Fruit fly (Drosophila melanogaster): Measurements from ENCODE around the gene CG15317.

CG15317 gene

dm6 chrX:9553545-9554320 is 2.6 kb downstream of the CG15317 start (continued):
- peak; percentile 38 for TF ChIP-seq Atf3 (GFP tag; optimal IDR thresholded peaks at IDR 0.05)
- TF ChIP-seq CG7357 (GFP tag; IDR thresholded peaks at IDR 0.05), result peak; percentile 73
- no peak for TF ChIP-seq CG7745 (tag; optimal IDR thresholded peaks at IDR 0.05)
- peak; percentile 77 for TF ChIP-seq CG32772 (GFP tag; IDR thresholded peaks at IDR 0.05)

dm6 chrX:9551179-9551578 is 5.2 kb downstream of the CG15317 start:
- TF ChIP-seq eve (GFP tag; optimal IDR thresholded peaks at IDR 0.05), result peak in 1 of 2 experiments; percentile 56
- no peak for TF ChIP-seq CG8944 (GFP tag; optimal IDR thresholded peaks at IDR 0.05)
- TF ChIP-seq crol (GFP tag; IDR thresholded peaks at IDR 0.05), result peak; percentile 59
- no peak for TF ChIP-seq CG4404 (GFP tag; IDR thresholded peaks at IDR 0.05)

DNA sequence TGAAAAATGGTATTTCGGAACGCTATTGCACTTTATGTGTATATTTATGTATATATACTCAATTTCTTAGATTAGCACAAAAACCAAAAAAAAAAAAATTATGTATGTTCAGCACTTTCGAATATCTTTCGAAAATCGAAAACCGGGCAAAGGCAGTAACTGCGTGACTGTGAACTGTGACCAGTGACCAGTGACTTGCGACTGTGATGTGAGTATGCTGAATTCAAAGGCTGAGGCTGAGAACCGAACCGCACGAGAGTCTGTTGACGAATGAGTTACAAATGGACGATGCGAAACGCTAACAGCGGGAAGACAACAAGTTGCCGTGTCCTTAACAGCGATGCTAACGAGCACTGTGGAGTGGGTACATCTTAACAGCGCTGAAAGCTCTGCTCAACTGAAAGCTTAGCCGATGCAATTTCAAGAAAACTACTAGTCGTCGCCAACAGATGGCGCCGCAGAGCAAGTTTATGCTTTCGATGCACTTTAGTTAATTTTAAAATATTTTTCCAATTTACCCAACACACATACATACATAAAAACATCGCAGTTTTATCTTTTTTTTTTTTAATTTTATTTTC is 5.7 kb downstream of the CG15317 start, which contains the start of gene CG32700:
CG32700 (minus strand) TSS at position 274 of the 581 bp plus-strand sequence.
- TF ChIP-seq Dref (GFP tag; IDR thresholded peaks at IDR 0.05) (no peak), her (GFP tag; optimal IDR thresholded peaks at IDR 0.05) (no peak), danr (GFP tag; IDR thresholded peaks at IDR 0.05) (no peak), Sry-β (GFP tag; optimal IDR thresholded peaks at IDR 0.05) (no peak), pita (GFP tag; optimal IDR thresholded peaks at IDR 0.05) (peak; percentile 14), CG8765 (GFP tag; IDR thresholded peaks at IDR 0.05) (no peak), chn (GFP tag; optimal IDR thresholded peaks at IDR 0.05) (no peak), vnd (GFP tag; IDR thresholded peaks at IDR 0.05; ENCODE audit: partially characterized antibody) (no peak), sc (optimal IDR thresholded peaks at IDR 0.05) (no peak), sc (GFP tag; optimal IDR thresholded peaks at IDR 0.05) (no peak), NC2β (GFP tag; optimal IDR thresholded peaks at IDR 0.05) (no peak), bbx (GFP tag; IDR thresholded peaks at IDR 0.05; ENCODE audit: partially characterized antibody) (peak; percentile 34; the same call in 1 of the 2 replicates), CG6791 (GFP tag; IDR thresholded peaks at IDR 0.05; ENCODE audit: partially characterized antibody) (0 out of 3 replicates have a peak, but pooled peaks have one; percentile 22), Doc3 (GFP tag; IDR thresholded peaks at IDR 0.05; ENCODE audit: partially characterized antibody) (no peak), inv (GFP tag; IDR thresholded peaks at IDR 0.05; ENCODE audit: partially characterized antibody) (no peak), ro (GFP tag; IDR thresholded peaks at IDR 0.05) (no peak), CG11247 (GFP tag; IDR thresholded peaks at IDR 0.05) (no peak), Deaf1 (tag; optimal IDR thresholded peaks at IDR 0.05) (peak; percentile 81), az2 (GFP tag; optimal IDR thresholded peaks at IDR 0.05) (no peak), Neu2 (GFP tag; optimal IDR thresholded peaks at IDR 0.05; ENCODE audit: borderline replicate concordance) (no peak), CG8924 (tag; optimal IDR thresholded peaks at IDR 0.05) (no peak), Camta (GFP tag; optimal IDR thresholded peaks at IDR 0.05) (no peak), BtbVII (GFP tag; optimal IDR thresholded peaks at IDR 0.05) (peak; percentile 4), CG9876 (GFP tag; optimal IDR thresholded peaks at IDR 0.05) (no peak), CG17802 (tag; optimal IDR thresholded peaks at IDR 0.05) (no peak), nerfin-2 (GFP tag; IDR thresholded peaks at IDR 0.05; ENCODE audit: partially characterized antibody) (no peak), CG1529 (GFP tag; optimal IDR thresholded peaks at IDR 0.05) (no peak), scrt (GFP tag; optimal IDR thresholded peaks at IDR 0.05) (peak; percentile 76), CG13287 (GFP tag; IDR thresholded peaks at IDR 0.05; ENCODE audit: partially characterized antibody) (peak; percentile 26; the same call in 1 of the 2 replicates), CG16779 (GFP tag; IDR thresholded peaks at IDR 0.05) (no peak), CG16815 (GFP tag; optimal IDR thresholded peaks at IDR 0.05) (no peak), Sox100B (GFP tag; optimal IDR thresholded peaks at IDR 0.05) (no peak), bcd (GFP tag; optimal IDR thresholded peaks at IDR 0.05) (no peak), CG5245 (GFP tag; optimal IDR thresholded peaks at IDR 0.05) (no peak), Gsc (GFP tag; IDR thresholded peaks at IDR 0.05) (no peak), B-H2 (GFP tag; optimal IDR thresholded peaks at IDR 0.05) (no peak), BEAF-32 (GFP tag; optimal IDR thresholded peaks at IDR 0.05) (no peak), fu2 (GFP tag; optimal IDR thresholded peaks at IDR 0.05) (no peak)

All from whole organism, embryonic.